Worm (Caenorhabditis elegans): ENCODE results near the gene Y54G2A.57.

Gene Y54G2A.57

ce11 chrIV:2971060-2971459 lies 1.3 kb downstream of the Y54G2A.57 start (continued):
- TF ChIP-seq lag-1 (GFP tag; IDR thresholded peaks at IDR 0.05): no peak
- TF ChIP-seq ets-4 (GFP tag; optimal IDR thresholded peaks at IDR 0.05): no peak

- no peak for TF ChIP-seq ceh-27 (GFP tag; optimal IDR thresholded peaks at IDR 0.05)
- no peak for TF ChIP-seq F22D6.2 (tag; optimal IDR thresholded peaks at IDR 0.05)
- TF ChIP-seq efl-1 (GFP tag; optimal IDR thresholded peaks at IDR 0.05): no peak
- TF ChIP-seq nhr-179 (tag; optimal IDR thresholded peaks at IDR 0.05): no peak
- TF ChIP-seq lin-54 (GFP tag; optimal IDR thresholded peaks at IDR 0.05): no peak
- TF ChIP-seq ztf-26 (tag; optimal IDR thresholded peaks at IDR 0.05): no peak
- no peak for TF ChIP-seq ekl-4 (GFP tag; IDR thresholded peaks at IDR 0.05)
- no peak for TF ChIP-seq nfya-1 (tag; optimal IDR thresholded peaks at IDR 0.05; ENCODE audit: borderline replicate concordance, insufficient read depth)
- TF ChIP-seq repo-1 (tag; optimal IDR thresholded peaks at IDR 0.05): no peak
These were observed 8.6 kb downstream of the Y54G2A.57 start, which contains the start of gene lad-2 for ce11 chrIV:2978384-2978783. Gene lad-2 (minus strand): TSS chrIV:2978484.

ce11 chrIV:2982443-2982842 lies 12.7 kb downstream of the Y54G2A.57 start:
- TF ChIP-seq madf-3 (GFP tag; IDR thresholded peaks at IDR 0.05) (0 out of 2 replicates have a peak, but pooled peaks have one; percentile 42), ztf-18 (tag; optimal IDR thresholded peaks at IDR 0.05) (no peak)

- TF ChIP-seq sdz-38 (tag; optimal IDR thresholded peaks at IDR 0.05) (no peak), nhr-179 (tag; optimal IDR thresholded peaks at IDR 0.05) (no peak), unc-130 (GFP tag; optimal IDR thresholded peaks at IDR 0.05) (no peak), snpc-1.1 (tag; optimal IDR thresholded peaks at IDR 0.05; ENCODE audit: insufficient read depth) (no peak), let-526 (GFP tag; IDR thresholded peaks at IDR 0.05) (no peak), hsf-1 (GFP tag; IDR thresholded peaks at IDR 0.05) (no peak), nhr-90 (tag; optimal IDR thresholded peaks at IDR 0.05) (no peak), lsl-1 (GFP tag; optimal IDR thresholded peaks at IDR 0.05) (no peak), sea-2 (GFP tag; IDR thresholded peaks at IDR 0.05) (no peak), F37B4.10 (GFP tag; IDR thresholded peaks at IDR 0.05) (no peak), ceh-91 (GFP tag; IDR thresholded peaks at IDR 0.05) (no peak), ekl-4 (GFP tag; IDR thresholded peaks at IDR 0.05) (no peak), sptf-2 (GFP tag; optimal IDR thresholded peaks at IDR 0.05) (no peak), let-607 (tag; optimal IDR thresholded peaks at IDR 0.05) (no peak), egrh-3 (GFP tag; IDR thresholded peaks at IDR 0.05) (no peak), pbrm-1 (GFP tag; IDR thresholded peaks at IDR 0.05) (no peak), chd-7 (tag; optimal IDR thresholded peaks at IDR 0.05) (no peak)
These were observed 17.0 kb downstream of the Y54G2A.57 start for ce11 chrIV:2986720-2987119.

ce11 chrIV:2990519-2990918 lies 20.8 kb downstream of the Y54G2A.57 start:
- TF ChIP-seq ceh-58 (GFP tag; IDR thresholded peaks at IDR 0.05): peak; percentile 72; the same call in 1 of the 2 replicates
- no peak for TF ChIP-seq sdz-38 (tag; optimal IDR thresholded peaks at IDR 0.05)
- TF ChIP-seq egl-18 (GFP tag; IDR thresholded peaks at IDR 0.05): 0 out of 2 replicates have a peak, but pooled peaks have one; percentile 11
- no peak for TF ChIP-seq T07F8.4 (tag; optimal IDR thresholded peaks at IDR 0.05)
- TF ChIP-seq dox-1 (GFP tag; IDR thresholded peaks at IDR 0.05): peak; percentile 37; the same call in 1 of the 2 replicates
- TF ChIP-seq ztf-28 (GFP tag; IDR thresholded peaks at IDR 0.05): no peak
- TF ChIP-seq ztf-18 (tag; optimal IDR thresholded peaks at IDR 0.05): no peak
- no peak for TF ChIP-seq madf-3 (GFP tag; IDR thresholded peaks at IDR 0.05)
- no peak for TF ChIP-seq sptf-2 (GFP tag; optimal IDR thresholded peaks at IDR 0.05)
- peak; percentile 83; the same call in 1 of the 2 replicates for TF ChIP-seq egrh-3 (GFP tag; IDR thresholded peaks at IDR 0.05)
- no peak for TF ChIP-seq let-526 (GFP tag; IDR thresholded peaks at IDR 0.05)
- no peak for TF ChIP-seq Y79H2A.3 (GFP tag; conservative IDR thresholded peaks at IDR 0.05)
- no peak for TF ChIP-seq unc-62 (GFP tag; optimal IDR thresholded peaks at IDR 0.05)
- no peak for TF ChIP-seq F55B11.4 (tag; optimal IDR thresholded peaks at IDR 0.05; ENCODE audit: borderline replicate concordance, insufficient read depth)
- TF ChIP-seq madf-8 (GFP tag; conservative IDR thresholded peaks at IDR 0.05): no peak
- peak; percentile 19 for TF ChIP-seq attf-5 (GFP tag; optimal IDR thresholded peaks at IDR 0.05)
- TF ChIP-seq rec-8 (tag; optimal IDR thresholded peaks at IDR 0.05): no peak
- no peak for TF ChIP-seq ztf-6 (GFP tag; IDR thresholded peaks at IDR 0.05)
- TF ChIP-seq him-1 (tag; optimal IDR thresholded peaks at IDR 0.05): no peak
- TF ChIP-seq Y53G8AR.9 (GFP tag; conservative IDR thresholded peaks at IDR 0.05): no peak

Data from whole organism, young adult.